Fruit fly (Drosophila melanogaster): Measurements from ENCODE around the gene CG8372.

Gene CG8372

dm6 chr2L:8212666-8213270 is at the start of gene CG8372, which contains the start of gene CG8360:
Gene CG8372, minus strand, starts transcription at chr2L:8212902.
Gene CG8360, plus strand, starts transcription at chr2L:8212959.
- peak; percentile 98 for TF ChIP-seq CG17801 (GFP tag; optimal IDR thresholded peaks at IDR 0.05; ENCODE audit: partially characterized antibody)

- no peak for TF ChIP-seq CG17801 (GFP tag; optimal IDR thresholded peaks at IDR 0.05; ENCODE audit: partially characterized antibody)
These were observed 44.9 kb upstream of the CG8372 start, which contains the start of gene CG8086 for dm6 chr2L:8257401-8258266. Gene CG8086, minus strand, starts transcription at chr2L:8257502.

- TF ChIP-seq CG17801 (GFP tag; optimal IDR thresholded peaks at IDR 0.05; ENCODE audit: partially characterized antibody): no peak
These were observed 42.7 kb upstream of the CG8372 start for dm6 chr2L:8255406-8255805.

- TF ChIP-seq CG17801 (GFP tag; optimal IDR thresholded peaks at IDR 0.05; ENCODE audit: partially characterized antibody): no peak
These were observed 31.2 kb upstream of the CG8372 start, which contains the start of gene CG43057 for dm6 chr2L:8243903-8244302. Gene CG43057, minus strand, starts transcription at chr2L:8244003.

- no peak for TF ChIP-seq CG17801 (GFP tag; optimal IDR thresholded peaks at IDR 0.05; ENCODE audit: partially characterized antibody)
These were observed 29.5 kb upstream of the CG8372 start, which contains the start of gene CG14277 for dm6 chr2L:8242186-8242585. Gene CG14277, plus strand, starts transcription at chr2L:8242486.

- TF ChIP-seq CG17801 (GFP tag; optimal IDR thresholded peaks at IDR 0.05; ENCODE audit: partially characterized antibody): no peak
These were observed 29.0 kb upstream of the CG8372 start, which contains the start of gene Spn28F for dm6 chr2L:8241700-8242099. Gene Spn28F, minus strand, starts transcription at chr2L:8241800.

- TF ChIP-seq CG17801 (GFP tag; optimal IDR thresholded peaks at IDR 0.05; ENCODE audit: partially characterized antibody): peak; percentile 66
These were observed 27.1 kb upstream of the CG8372 start, which contains the start of gene Pvr for dm6 chr2L:8239712-8240245. Gene Pvr, minus strand, starts transcription at chr2L:8239878.

dm6 chr2L:8239032-8239650 is 26.4 kb upstream of the CG8372 start:
- TF ChIP-seq CG17801 (GFP tag; optimal IDR thresholded peaks at IDR 0.05; ENCODE audit: partially characterized antibody): no peak

- TF ChIP-seq CG17801 (GFP tag; optimal IDR thresholded peaks at IDR 0.05; ENCODE audit: partially characterized antibody): no peak
These were observed 20.9 kb upstream of the CG8372 start for dm6 chr2L:8233571-8233970.

- no peak for TF ChIP-seq CG17801 (GFP tag; optimal IDR thresholded peaks at IDR 0.05; ENCODE audit: partially characterized antibody)
These were observed 19.7 kb upstream of the CG8372 start for dm6 chr2L:8232389-8232788.

- no peak for TF ChIP-seq CG17801 (GFP tag; optimal IDR thresholded peaks at IDR 0.05; ENCODE audit: partially characterized antibody)
These were observed 17.6 kb upstream of the CG8372 start for dm6 chr2L:8230255-8230654.

- peak; percentile 28 for TF ChIP-seq CG17801 (GFP tag; optimal IDR thresholded peaks at IDR 0.05; ENCODE audit: partially characterized antibody)
These were observed 16.9 kb upstream of the CG8372 start for dm6 chr2L:8229628-8230027.

- TF ChIP-seq CG17801 (GFP tag; optimal IDR thresholded peaks at IDR 0.05; ENCODE audit: partially characterized antibody): no peak
These were observed 16.4 kb upstream of the CG8372 start for dm6 chr2L:8229134-8229533.

dm6 chr2L:8220393-8220934 is 7.8 kb upstream of the CG8372 start, which contains the start of gene Snx6:
Gene Snx6, minus strand, starts transcription at chr2L:8220741.
- TF ChIP-seq CG17801 (GFP tag; optimal IDR thresholded peaks at IDR 0.05; ENCODE audit: partially characterized antibody): no peak

dm6 chr2L:8217917-8218316 is 5.2 kb upstream of the CG8372 start, which contains the start of gene CG8292:
Gene CG8292, minus strand, starts transcription at chr2L:8218017.
- TF ChIP-seq CG17801 (GFP tag; optimal IDR thresholded peaks at IDR 0.05; ENCODE audit: partially characterized antibody): no peak

Measured in ovary, adult (tissue).